Fruit fly (Drosophila melanogaster): Measurements from ENCODE around the gene CG42824.

dm6 chr3R:17447615-17448014 is 41.3 kb upstream of the CG42824 start:
- no peak for TF ChIP-seq fru (GFP tag; optimal IDR thresholded peaks at IDR 0.05)
- TF ChIP-seq Hnf4 (GFP tag; optimal IDR thresholded peaks at IDR 0.05): no peak
- TF ChIP-seq Rel (GFP tag; optimal IDR thresholded peaks at IDR 0.05): no peak
- no peak for TF ChIP-seq Rel (tag; optimal IDR thresholded peaks at IDR 0.05)
- no peak for TF ChIP-seq OdsH (GFP tag; optimal IDR thresholded peaks at IDR 0.05)
- no peak for TF ChIP-seq pan (optimal IDR thresholded peaks at IDR 0.05)
- TF ChIP-seq psq (GFP tag; optimal IDR thresholded peaks at IDR 0.05): no peak
- no peak for TF ChIP-seq dmrt93B (GFP tag; optimal IDR thresholded peaks at IDR 0.05)
- no peak for TF ChIP-seq woc (GFP tag; optimal IDR thresholded peaks at IDR 0.05)
- TF ChIP-seq Hr78 (GFP tag; optimal IDR thresholded peaks at IDR 0.05): no peak
- TF ChIP-seq dsf (GFP tag; optimal IDR thresholded peaks at IDR 0.05; ENCODE audit: borderline replicate concordance): no peak
